Fruit fly (Drosophila melanogaster): ENCODE results near the gene CG18641.

Gene CG18641

DNA sequence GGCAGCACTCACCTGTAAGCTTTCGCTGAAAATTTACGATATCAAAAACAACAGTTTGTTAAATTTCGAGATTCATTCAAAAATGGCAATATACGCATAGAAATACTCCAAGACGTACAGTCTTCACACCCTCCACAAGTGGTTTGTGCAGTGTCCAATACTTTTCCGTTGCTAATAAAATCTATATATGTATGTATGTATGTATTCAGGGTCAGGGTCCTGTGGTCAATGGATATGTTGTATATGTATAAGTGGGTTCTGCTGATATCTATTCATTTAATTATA is 38.8 kb downstream of the CG18641 start (continued):
- TF ChIP-seq Sry-β (GFP tag; optimal IDR thresholded peaks at IDR 0.05): no peak

DNA sequence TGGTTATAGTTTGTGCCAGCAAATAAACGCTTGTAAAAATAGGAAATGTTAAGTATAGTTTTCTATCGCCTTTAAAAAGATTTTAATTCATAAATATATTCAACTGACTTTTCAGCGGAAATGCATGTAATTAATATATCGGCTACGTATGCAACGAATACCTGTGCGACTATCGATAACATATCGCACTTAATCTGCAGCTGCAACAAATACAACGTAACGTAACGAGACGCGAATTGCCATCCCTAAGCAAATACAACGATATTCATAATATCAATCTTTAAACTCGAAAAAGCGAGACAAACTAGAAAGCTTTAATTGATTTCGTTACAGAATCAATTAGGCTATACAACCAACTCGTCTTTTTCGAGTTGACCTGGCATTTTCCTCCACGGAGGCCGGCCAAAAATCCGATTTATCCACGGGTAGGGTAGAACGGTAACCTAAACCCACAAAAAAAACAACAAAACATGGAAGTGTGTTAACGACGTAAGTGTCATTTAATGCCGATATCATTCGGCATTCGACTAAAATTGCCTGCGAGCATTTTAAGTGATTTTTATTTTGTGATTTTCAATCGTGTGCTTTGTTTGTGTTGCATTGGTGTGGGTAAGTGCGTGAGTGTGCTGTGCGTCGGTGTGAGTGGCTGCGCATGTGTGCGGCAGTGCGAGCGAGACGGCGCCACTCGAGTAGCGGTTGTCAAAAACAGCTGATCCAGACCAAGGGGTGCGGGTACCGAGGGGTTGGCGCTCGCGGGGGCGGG is 39.3 kb downstream of the CG18641 start, which contains the start of gene Atxn7:
TSS of gene Atxn7 (plus strand) at position 187 of the 763 bp plus-strand sequence.
- peak; percentile 92 for TF ChIP-seq CG3995 (GFP tag; optimal IDR thresholded peaks at IDR 0.05)
- TF ChIP-seq E2f2 (GFP tag; IDR thresholded peaks at IDR 0.05): peak; percentile 46
- no peak for TF ChIP-seq ash1 (GFP tag; optimal IDR thresholded peaks at IDR 0.05)
- TF ChIP-seq CG11696 (GFP tag; IDR thresholded peaks at IDR 0.05): no peak
- TF ChIP-seq tin (GFP tag; optimal IDR thresholded peaks at IDR 0.05): peak; percentile 44
- TF ChIP-seq p53 (GFP tag; optimal IDR thresholded peaks at IDR 0.05): peak; percentile 61
- TF ChIP-seq ssp (GFP tag; IDR thresholded peaks at IDR 0.05): no peak; the same call in 1 of the 2 replicates
- peak; percentile 42 for TF ChIP-seq Nf-YB (GFP tag; optimal IDR thresholded peaks at IDR 0.05)
- peak; percentile 99 for TF ChIP-seq bbx (GFP tag; IDR thresholded peaks at IDR 0.05; ENCODE audit: partially characterized antibody)
- peak; percentile 54 for TF ChIP-seq CG7839 (tag; optimal IDR thresholded peaks at IDR 0.05)
- peak; percentile 82 for TF ChIP-seq CG10431 (GFP tag; optimal IDR thresholded peaks at IDR 0.05)
- peak; percentile 65 for TF ChIP-seq CG1529 (GFP tag; optimal IDR thresholded peaks at IDR 0.05)
- peak; percentile 95 for TF ChIP-seq HLH4C (GFP tag; IDR thresholded peaks at IDR 0.05; ENCODE audit: partially characterized antibody)
- peak; percentile 45 for TF ChIP-seq CG10979 (tag; optimal IDR thresholded peaks at IDR 0.05)
- TF ChIP-seq Dip2 (GFP tag; IDR thresholded peaks at IDR 0.05): no peak
- TF ChIP-seq Ets65A (GFP tag): peak; percentile 91
- peak in 1 of 2 experiments; percentile 45 for TF ChIP-seq Eip74EF (GFP tag; optimal IDR thresholded peaks at IDR 0.05)
- TF ChIP-seq cwo (GFP tag; optimal IDR thresholded peaks at IDR 0.05): no peak
- TF ChIP-seq Dek (tag; optimal IDR thresholded peaks at IDR 0.05): peak; percentile 54
- TF ChIP-seq gt (GFP tag; IDR thresholded peaks at IDR 0.05): no peak
- TF ChIP-seq CG2678 (tag; optimal IDR thresholded peaks at IDR 0.05): peak; percentile 40
- peak; percentile 67 for TF ChIP-seq CG10267 (tag; optimal IDR thresholded peaks at IDR 0.05)
- peak; percentile 65 for TF ChIP-seq Fer1 (GFP tag; optimal IDR thresholded peaks at IDR 0.05)
- TF ChIP-seq Hr78 (GFP tag; optimal IDR thresholded peaks at IDR 0.05): no peak
- peak; percentile 61 for TF ChIP-seq eyg (GFP tag; optimal IDR thresholded peaks at IDR 0.05)
- peak; percentile 42; the same call in 1 of the 2 replicates for TF ChIP-seq Awh (GFP tag; IDR thresholded peaks at IDR 0.05)
- no peak; the same call in 1 of the 2 replicates for TF ChIP-seq CG17612 (GFP tag; IDR thresholded peaks at IDR 0.05)
- no peak for TF ChIP-seq jing (GFP tag; optimal IDR thresholded peaks at IDR 0.05)
- peak; percentile 96 for TF ChIP-seq Scr (GFP tag; IDR thresholded peaks at IDR 0.05; ENCODE audit: partially characterized antibody)
- TF ChIP-seq rib (GFP tag; IDR thresholded peaks at IDR 0.05): peak; percentile 85
- TF ChIP-seq D19B (GFP tag; optimal IDR thresholded peaks at IDR 0.05): no peak
- no peak for TF ChIP-seq fu2 (GFP tag; optimal IDR thresholded peaks at IDR 0.05)
- no peak for TF ChIP-seq CG18476 (GFP tag; optimal IDR thresholded peaks at IDR 0.05)
- peak; percentile 82 for TF ChIP-seq caup (GFP tag; optimal IDR thresholded peaks at IDR 0.05; ENCODE audit: severe bottlenecking)
- peak; percentile 90 for TF ChIP-seq kah (GFP tag; optimal IDR thresholded peaks at IDR 0.05)
- no peak for TF ChIP-seq sc (optimal IDR thresholded peaks at IDR 0.05)
- peak; percentile 75 for TF ChIP-seq sc (GFP tag; optimal IDR thresholded peaks at IDR 0.05)
- TF ChIP-seq her (GFP tag; optimal IDR thresholded peaks at IDR 0.05): no peak
- TF ChIP-seq slou (GFP tag; optimal IDR thresholded peaks at IDR 0.05): no peak
- TF ChIP-seq CG1647 (GFP tag; optimal IDR thresholded peaks at IDR 0.05): peak; percentile 32
- TF ChIP-seq pnt (GFP tag; optimal IDR thresholded peaks at IDR 0.05): no peak
- no peak for TF ChIP-seq bowl (GFP tag; IDR thresholded peaks at IDR 0.05)
- TF ChIP-seq pb (GFP tag; optimal IDR thresholded peaks at IDR 0.05): peak; percentile 48
- TF ChIP-seq CG2116 (GFP tag; optimal IDR thresholded peaks at IDR 0.05): peak; percentile 93
- TF ChIP-seq Mrtf (GFP tag; IDR thresholded peaks at IDR 0.05): no peak
- peak; percentile 99 for TF ChIP-seq Opbp (GFP tag; IDR thresholded peaks at IDR 0.05; ENCODE audit: partially characterized antibody)
- no peak for TF ChIP-seq sim (GFP tag; IDR thresholded peaks at IDR 0.05)

Data from whole organism, embryonic.